Worm (Caenorhabditis elegans): Measurements from ENCODE around the gene Y97E10C.1.

DNA sequence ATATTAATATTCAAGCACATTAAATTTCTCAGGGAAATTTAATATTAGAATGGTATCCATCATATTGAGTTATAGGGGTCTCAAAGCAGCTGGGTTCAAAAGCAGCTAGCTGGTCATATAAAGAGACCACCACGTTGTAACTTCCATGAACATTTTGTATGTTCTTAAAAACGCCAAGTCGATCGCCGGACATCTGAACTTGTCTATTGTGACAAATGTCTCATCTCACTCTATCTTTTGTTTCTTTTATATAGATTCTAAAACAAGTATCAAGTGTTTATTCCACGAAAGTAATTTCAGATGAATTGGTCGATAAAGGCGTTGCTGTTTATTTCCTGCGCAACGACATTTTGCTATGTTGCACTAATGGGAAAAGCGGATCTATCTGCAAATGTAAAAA is 31.8 kb upstream of the Y97E10C.1 start, which contains the start of gene ZK105.3:
- TF ChIP-seq nhr-23 (tag; optimal IDR thresholded peaks at IDR 0.05) (no peak), unc-62 (GFP tag; optimal IDR thresholded peaks at IDR 0.05) (no peak), skn-1 (tag; optimal IDR thresholded peaks at IDR 0.05) (no peak), nhr-11 (tag; optimal IDR thresholded peaks at IDR 0.05) (no peak), elt-3 (tag; optimal IDR thresholded peaks at IDR 0.05) (no peak), mdl-1 (tag; optimal IDR thresholded peaks at IDR 0.05) (no peak), zag-1 (tag; optimal IDR thresholded peaks at IDR 0.05) (no peak), nhr-237 (tag; optimal IDR thresholded peaks at IDR 0.05) (no peak), elt-1 (tag; optimal IDR thresholded peaks at IDR 0.05) (no peak)
